Worm (Caenorhabditis elegans) whole organism, mixed stage, embryonic: ENCODE measurements around the gene col-185.

Experiments used
- M03D4.4 ChIP-seq: sonication (generic microtip); optimal IDR thresholded peaks from 2 replicates; lab custom pipeline; 2017; ENCODE audit warnings: mild to moderate bottlenecking, missing genetic modification characterization, missing compliant biosample characterization
- bed-3 ChIP-seq: fragments of 200-800 bp; sonication (Bioruptor generic); optimal IDR thresholded peaks from 3 replicates; lab custom pipeline; 2018; ENCODE audit warnings: mild to moderate bottlenecking, missing genetic modification characterization, moderate library complexity, missing compliant biosample characterization
- blmp-1 ChIP-seq: fragments of 150-350 bp; optimal IDR thresholded peaks from 2 replicates; lab custom pipeline; 2014; ENCODE audit warnings: missing biosample characterization, missing genetic modification characterization
- ceh-39 ChIP-seq: fragments of 150-350 bp; optimal IDR thresholded peaks from 2 replicates; lab custom pipeline; 2014; ENCODE audit warnings: missing biosample characterization, missing genetic modification characterization
- ceh-43 ChIP-seq: fragments of 200-800 bp; sonication (Bioruptor generic); optimal IDR thresholded peaks from 2 replicates; lab custom pipeline; 2018; ENCODE audit warnings: mild to moderate bottlenecking, missing genetic modification characterization, moderate library complexity, missing compliant biosample characterization
- ceh-83 ChIP-seq: fragments of 200-800 bp; sonication (Bioruptor generic); optimal IDR thresholded peaks from 2 replicates; lab custom pipeline; 2018; ENCODE audit warnings: mild to moderate bottlenecking, missing genetic modification characterization, missing compliant biosample characterization
- ces-1 ChIP-seq: fragments of 150-350 bp; optimal IDR thresholded peaks from 2 replicates; lab custom pipeline; 2014; ENCODE audit warnings: missing biosample characterization, missing genetic modification reagents, missing genetic modification characterization
- cnd-1 ChIP-seq: fragments of 200-800 bp; sonication (Bioruptor generic); optimal IDR thresholded peaks from 2 replicates; lab custom pipeline; 2018; ENCODE audit warnings: mild to moderate bottlenecking, missing genetic modification characterization, missing compliant biosample characterization
- drap-1 ChIP-seq: fragments of 200-800 bp; sonication (Bioruptor generic); optimal IDR thresholded peaks from 3 replicates; lab custom pipeline; 2018; ENCODE audit warnings: mild to moderate bottlenecking, missing genetic modification characterization, missing compliant biosample characterization
- elt-3 ChIP-seq: fragments of 150-350 bp; optimal IDR thresholded peaks from 2 replicates; lab custom pipeline; 2014; ENCODE audit warnings: missing biosample characterization, missing genetic modification characterization
- flh-1 ChIP-seq: fragments of 200-800 bp; sonication (Bioruptor generic); optimal IDR thresholded peaks from 2 replicates; lab custom pipeline; 2018; ENCODE audit warnings: mild to moderate bottlenecking, missing genetic modification characterization, moderate library complexity, missing compliant biosample characterization
- ham-2 ChIP-seq: fragments of 200-800 bp; sonication (Bioruptor generic); optimal IDR thresholded peaks from 2 replicates; lab custom pipeline; 2018; ENCODE audit warnings: mild to moderate bottlenecking, missing genetic modification characterization, missing compliant biosample characterization
- hlh-1 ChIP-seq: fragments of 150-350 bp; optimal IDR thresholded peaks from 2 replicates; lab custom pipeline; 2014; ENCODE audit warnings: missing biosample characterization, missing genetic modification reagents, missing genetic modification characterization
- lin-13 ChIP-seq: fragments of 150-350 bp; optimal IDR thresholded peaks from 2 replicates; lab custom pipeline; 2014; ENCODE audit warnings: missing biosample characterization, missing genetic modification characterization
- lin-32 ChIP-seq: fragments of 200-800 bp; sonication (Bioruptor generic); optimal IDR thresholded peaks from 2 replicates; lab custom pipeline; 2018; ENCODE audit warnings: mild to moderate bottlenecking, missing genetic modification characterization, missing compliant biosample characterization
- lsy-2 ChIP-seq: fragments of 150-350 bp; optimal IDR thresholded peaks from 2 replicates; lab custom pipeline; 2014; ENCODE audit warnings: missing biosample characterization, missing genetic modification characterization
- mab-5 ChIP-seq: fragments of 150-350 bp; optimal IDR thresholded peaks from 2 replicates; lab custom pipeline; 2014; ENCODE audit warnings: missing biosample characterization, missing genetic modification characterization
- mep-1 ChIP-seq: fragments of 150-350 bp; optimal IDR thresholded peaks from 2 replicates; lab custom pipeline; 2017; ENCODE audit warnings: missing biosample characterization, missing genetic modification reagents, missing genetic modification characterization, inconsistent platforms
- mls-2 ChIP-seq: sonication (generic microtip); optimal IDR thresholded peaks from 2 replicates; lab custom pipeline; 2016; ENCODE audit warnings: mild to moderate bottlenecking, missing genetic modification characterization, moderate library complexity, missing compliant biosample characterization
- nhr-12 ChIP-seq: fragments of 150-350 bp; optimal IDR thresholded peaks from 2 replicates; lab custom pipeline; 2014; ENCODE audit warnings: missing biosample characterization, missing genetic modification characterization
- nhr-2 ChIP-seq: fragments of 150-350 bp; optimal IDR thresholded peaks from 2 replicates; lab custom pipeline; 2014; ENCODE audit warnings: missing biosample characterization, missing genetic modification characterization
- nhr-237 ChIP-seq: fragments of 150-350 bp; optimal IDR thresholded peaks from 2 replicates; lab custom pipeline; 2014; ENCODE audit warnings: missing biosample characterization, missing genetic modification characterization
- nhr-28 ChIP-seq: fragments of 150-350 bp; optimal IDR thresholded peaks from 2 replicates; lab custom pipeline; 2014; ENCODE audit warnings: missing biosample characterization, missing genetic modification characterization
- nhr-76 ChIP-seq: sonication (generic microtip); optimal IDR thresholded peaks from 2 replicates; lab custom pipeline; 2017; ENCODE audit warnings: missing biosample characterization, missing genetic modification characterization
- pha-4 ChIP-seq: fragments of 150-350 bp; optimal IDR thresholded peaks from 2 replicates; lab custom pipeline; 2018; ENCODE audit warnings: missing biosample characterization, missing genetic modification reagents, missing genetic modification characterization
- sem-2 ChIP-seq: fragments of 200-800 bp; sonication (Bioruptor generic); optimal IDR thresholded peaks from 2 replicates; lab custom pipeline; 2018; ENCODE audit warnings: mild to moderate bottlenecking, missing genetic modification characterization, missing compliant biosample characterization
- snpc-4 ChIP-seq: fragments of 150-350 bp; optimal IDR thresholded peaks from 2 replicates; lab custom pipeline; 2014; ENCODE audit warnings: missing biosample characterization, missing genetic modification characterization
- sptf-1 ChIP-seq: sonication (generic microtip); optimal IDR thresholded peaks from 2 replicates; lab custom pipeline; 2017; ENCODE audit warnings: mild to moderate bottlenecking, missing genetic modification characterization, moderate library complexity, missing compliant biosample characterization
- tbx-8 ChIP-seq: fragments of 200-800 bp; sonication (Bioruptor generic); optimal IDR thresholded peaks from 2 replicates; lab custom pipeline; 2018; ENCODE audit warnings: mild to moderate bottlenecking, missing genetic modification characterization, moderate library complexity, missing compliant biosample characterization
- unc-120 ChIP-seq: sonication (generic microtip); optimal IDR thresholded peaks from 2 replicates; lab custom pipeline; 2017; ENCODE audit warnings: missing genetic modification characterization, missing compliant biosample characterization; ENCODE audit not compliant: poor library complexity, severe bottlenecking
- unc-39 ChIP-seq: fragments of 150-350 bp; optimal IDR thresholded peaks from 2 replicates; lab custom pipeline; 2014; ENCODE audit warnings: missing biosample characterization, missing genetic modification characterization
- ztf-11 ChIP-seq: fragments of 150-350 bp; optimal IDR thresholded peaks from 2 replicates; lab custom pipeline; 2014; ENCODE audit warnings: missing biosample characterization, missing genetic modification characterization

col-185 gene

ce11 chrX:13506493-13506892 lies 4.4 kb downstream of the col-185 start:
- TF ChIP-seq pha-4 (tag; lab: Kevin White, UChicago) (no peak), mab-5 (tag; lab: Kevin White, UChicago) (no peak), nhr-28 (tag; lab: Kevin White, UChicago) (no peak), mls-2 (no peak), flh-1 (GFP tag; lab: Kevin White, UChicago) (no peak), drap-1 (no peak), nhr-12 (tag; lab: Kevin White, UChicago) (no peak), bed-3 (GFP tag; lab: Kevin White, UChicago) (no peak), unc-120 (tag; lab: Kevin White, UChicago) (no peak), sem-2 (no peak), ceh-83 (GFP tag; lab: Kevin White, UChicago) (no peak), blmp-1 (no peak), sptf-1 (tag; lab: Kevin White, UChicago) (no peak), lin-32 (GFP tag; lab: Kevin White, UChicago) (no peak)

- TF ChIP-seq pha-4 (tag; lab: Kevin White, UChicago) (no peak), ces-1 (GFP tag; lab: Kevin White, UChicago) (peak; percentile 81)
- TF ChIP-seq, all 35 proteins: peak for 1
Observed at ce11 chrX:13506043-13506442, 4.9 kb downstream of the col-185 start.

ce11 chrX:13505201-13505600 lies 5.7 kb downstream of the col-185 start:
- TF ChIP-seq ces-1 (GFP tag; lab: Kevin White, UChicago) (peak; percentile 73), hlh-1 (no peak)

ce11 chrX:13503839-13504238 lies 7.1 kb downstream of the col-185 start:
- TF ChIP-seq cnd-1 (tag; lab: Kevin White, UChicago) (peak; percentile 23), M03D4.4 (tag; lab: Kevin White, UChicago) (no peak), nhr-76 (tag; lab: Kevin White, UChicago) (no peak), ces-1 (GFP tag; lab: Kevin White, UChicago) (peak; percentile 56), mls-2 (peak; percentile 59), mep-1 (tag; lab: Kevin White, UChicago) (peak; percentile 15), nhr-237 (tag; lab: Kevin White, UChicago) (no peak), hlh-1 (no peak), nhr-28 (tag; lab: Kevin White, UChicago) (no peak)

- TF ChIP-seq cnd-1 (tag; lab: Kevin White, UChicago): no peak
- TF ChIP-seq unc-120 (tag; lab: Kevin White, UChicago): no peak
- TF ChIP-seq sem-2: no peak
- no peak for TF ChIP-seq ceh-39 (tag; lab: Kevin White, UChicago)
- peak; percentile 14 for TF ChIP-seq ztf-11 (tag; lab: Kevin White, UChicago)
- TF ChIP-seq lin-13 (tag; lab: Kevin White, UChicago): no peak
- TF ChIP-seq nhr-12 (tag; lab: Kevin White, UChicago): no peak
- TF ChIP-seq mep-1 (tag; lab: Kevin White, UChicago): peak; percentile 22
- TF ChIP-seq elt-3 (tag; lab: Kevin White, UChicago): no peak
- TF ChIP-seq lsy-2 (tag; lab: Kevin White, UChicago): no peak
- no peak for TF ChIP-seq tbx-8
- TF ChIP-seq hlh-1: no peak
- no peak for TF ChIP-seq drap-1
- TF ChIP-seq lin-32 (GFP tag; lab: Kevin White, UChicago): no peak
- TF ChIP-seq ham-2: no peak
- no peak for TF ChIP-seq snpc-4 (tag; lab: Kevin White, UChicago)
- no peak for TF ChIP-seq mab-5 (tag; lab: Kevin White, UChicago)
- no peak for TF ChIP-seq nhr-2 (tag; lab: Kevin White, UChicago)
- no peak for TF ChIP-seq ceh-43 (GFP tag; lab: Kevin White, UChicago)
- no peak for TF ChIP-seq nhr-76 (tag; lab: Kevin White, UChicago)
- no peak for TF ChIP-seq unc-39 (tag; lab: Kevin White, UChicago)
- peak; percentile 68 for TF ChIP-seq ces-1 (GFP tag; lab: Kevin White, UChicago)
Observed at ce11 chrX:13502282-13502681, 8.6 kb downstream of the col-185 start.
